Worm (Caenorhabditis elegans) whole organism, L4/young adult: ENCODE data around the gene metl-1.

ENCODE experiments used
- W03F9.2 ChIP-seq: fragments of 150-350 bp; optimal IDR thresholded peaks from 2 replicates; lab custom pipeline; 2014; ENCODE audit warnings: missing biosample characterization, missing genetic modification characterization
- dao-5 ChIP-seq: sonication (generic microtip); optimal IDR thresholded peaks from 2 replicates; lab custom pipeline; 2016; ENCODE audit warnings: missing genotype, missing genetic modification characterization, moderate library complexity, missing compliant biosample characterization
- him-1 ChIP-seq: sonication (generic microtip); optimal IDR thresholded peaks from 2 replicates; lab custom pipeline; 2016; ENCODE audit warnings: missing genotype, missing genetic modification reagents, missing genetic modification characterization, missing compliant biosample characterization

- TF ChIP-seq dao-5 (tag; lab: Kevin White, UChicago) = no peak
- TF ChIP-seq him-1 (tag; lab: Kevin White, UChicago) = no peak
- no peak for TF ChIP-seq W03F9.2 (tag; lab: Kevin White, UChicago)
Observed at ce11 chrII:11521300-11521699, 47.9 kb upstream of the metl-1 start, which contains the start of gene Y62F5A.10.
